Fruit fly (Drosophila melanogaster) whole organism, embryonic: ENCODE results near the gene CG7402.
A peak's percentile ranks its signal among the peaks of the same experiment; 100 is the strongest.

Experiments used
- Adf1 ChIP-seq: fragments of 200-800 bp; sonication (Bioruptor generic); IDR thresholded peaks from 2 replicates; pipeline ENCODE4 v1.3.6; 2022; ENCODE audit warnings: missing biosample characterization, missing genetic modification characterization
- Asciz ChIP-seq: fragments of 200-800 bp; sonication (Bioruptor generic); optimal IDR thresholded peaks from 2 replicates; lab custom pipeline; 2017; ENCODE audit warnings: missing biosample characterization, mild to moderate bottlenecking, missing genetic modification characterization, missing genetic modification reagents
- C15 ChIP-seq: fragments of 200-800 bp; sonication (Bioruptor generic); IDR thresholded peaks from 3 replicates; pipeline ENCODE4 v1.3.6; 2022; ENCODE audit warnings: missing biosample characterization, missing genetic modification characterization
- CG11696 ChIP-seq: fragments of 200-800 bp; sonication (Bioruptor generic); IDR thresholded peaks from 2 replicates; pipeline ENCODE4 v1.3.6; 2022; ENCODE audit warnings: missing biosample characterization, missing genetic modification characterization
- CG12155 ChIP-seq: fragments of 200-800 bp; sonication (Bioruptor generic); optimal IDR thresholded peaks from 3 replicates; lab custom pipeline; 2016; ENCODE audit warnings: missing biosample characterization, missing genetic modification characterization
- CG13624 ChIP-seq: fragments of 200-800 bp; sonication (Bioruptor generic); optimal IDR thresholded peaks from 2 replicates; lab custom pipeline; 2016; ENCODE audit warnings: missing biosample characterization, missing genetic modification characterization
- CG13775 ChIP-seq: fragments of 200-800 bp; sonication (Bioruptor generic); optimal IDR thresholded peaks from 3 replicates; lab custom pipeline; 2017; ENCODE audit warnings: missing biosample characterization, mild to moderate bottlenecking, missing genetic modification characterization
- CG13894 ChIP-seq: fragments of 200-800 bp; sonication (Bioruptor generic); optimal IDR thresholded peaks from 3 replicates; lab custom pipeline; 2018; ENCODE audit warnings: missing biosample characterization, mild to moderate bottlenecking, missing genetic modification characterization, moderate library complexity
- CG14014 ChIP-seq: fragments of 200-800 bp; sonication (Bioruptor generic); IDR thresholded peaks from 2 replicates; pipeline ENCODE4 v1.3.6; 2022; ENCODE audit warnings: missing biosample characterization, missing genetic modification characterization
- CG17385 ChIP-seq: fragments of 200-800 bp; sonication (Bioruptor generic); optimal IDR thresholded peaks from 3 replicates; lab custom pipeline; 2018; ENCODE audit warnings: missing biosample characterization, mild to moderate bottlenecking, missing genetic modification characterization
- CG2202 ChIP-seq: fragments of 200-800 bp; sonication (Bioruptor generic); optimal IDR thresholded peaks from 2 replicates; lab custom pipeline; 2018; ENCODE audit warnings: missing biosample characterization, mild to moderate bottlenecking, missing genetic modification characterization
- CG3281 ChIP-seq: fragments of 200-800 bp; sonication (Bioruptor generic); optimal IDR thresholded peaks from 3 replicates; lab custom pipeline; 2017; ENCODE audit warnings: missing biosample characterization, mild to moderate bottlenecking, missing genetic modification characterization
- CG3407 ChIP-seq: fragments of 200-800 bp; sonication (Bioruptor generic); optimal IDR thresholded peaks from 2 replicates; lab custom pipeline; 2018; ENCODE audit warnings: missing biosample characterization, mild to moderate bottlenecking, missing genetic modification characterization
- CG42726 ChIP-seq: fragments of 200-800 bp; sonication (Bioruptor generic); IDR thresholded peaks from 2 replicates; pipeline ENCODE4 v1.3.6; 2022; ENCODE audit warnings: missing biosample characterization, missing genetic modification characterization; ENCODE audit not compliant: partially characterized antibody
- CG4404 ChIP-seq: fragments of 200-800 bp; sonication (Bioruptor generic); IDR thresholded peaks from 2 replicates; pipeline ENCODE4 v1.3.6; 2022; ENCODE audit warnings: missing biosample characterization, missing genetic modification characterization
- CG6791 ChIP-seq: fragments of 200-800 bp; sonication (Bioruptor generic); IDR thresholded peaks from 3 replicates; pipeline ENCODE4 v1.3.6; 2022; ENCODE audit warnings: missing biosample characterization, missing genetic modification characterization; ENCODE audit not compliant: partially characterized antibody
- CG6854 ChIP-seq: fragments of 200-800 bp; sonication (Bioruptor generic); optimal IDR thresholded peaks from 3 replicates; lab custom pipeline; 2017; ENCODE audit warnings: missing biosample characterization, mild to moderate bottlenecking, missing genetic modification characterization
- CG7786 ChIP-seq: fragments of 200-800 bp; sonication (Bioruptor generic); optimal IDR thresholded peaks from 2 replicates; lab custom pipeline; 2016; ENCODE audit warnings: missing biosample characterization, missing genetic modification characterization
- CG7928 ChIP-seq: fragments of 200-800 bp; sonication (Bioruptor generic); optimal IDR thresholded peaks from 2 replicates; lab custom pipeline; 2017; ENCODE audit warnings: missing biosample characterization, mild to moderate bottlenecking, missing genetic modification characterization
- CG8290 ChIP-seq, 3 experiments: fragments of 200-800 bp; sonication (Bioruptor generic); optimal IDR thresholded peaks; 2 replicates each; lab custom pipeline; 2016 to 2019; ENCODE audit warnings: missing biosample characterization in 3 of 3, missing genetic modification characterization in 3 of 3, mild to moderate bottlenecking in 2 of 3, moderate library complexity in 1 of 3
- CHES-1-like ChIP-seq: fragments of 200-800 bp; sonication (Bioruptor generic); optimal IDR thresholded peaks from 2 replicates; lab custom pipeline; 2016; ENCODE audit warnings: missing biosample characterization, missing genetic modification characterization
- CoRest ChIP-seq: fragments of 200-800 bp; sonication (Bioruptor generic); optimal IDR thresholded peaks from 3 replicates; lab custom pipeline; 2018; ENCODE audit warnings: missing biosample characterization, mild to moderate bottlenecking, missing genetic modification characterization, moderate library complexity
- D19A ChIP-seq: fragments of 200-800 bp; optimal IDR thresholded peaks from 3 replicates; lab custom pipeline; 2019; ENCODE audit warnings: missing biosample characterization, mild to moderate bottlenecking, missing genetic modification characterization, moderate library complexity
- Drgx ChIP-seq: fragments of 200-800 bp; sonication (Bioruptor generic); IDR thresholded peaks from 2 replicates; pipeline ENCODE4 v1.3.6; 2022; ENCODE audit warnings: missing biosample characterization, missing genetic modification characterization
- E2f2 ChIP-seq: fragments of 200-800 bp; sonication (Bioruptor generic); IDR thresholded peaks from 2 replicates; pipeline ENCODE4 v1.3.6; 2022; ENCODE audit warnings: missing biosample characterization, missing genetic modification characterization
- Hr51 ChIP-seq, 2 experiments: fragments of 200-800 bp; sonication (Bioruptor generic); optimal IDR thresholded peaks; 2 replicates in 1 of 2; 3 replicates in 1 of 2; lab custom pipeline; 2016 to 2018; ENCODE audit warnings: missing biosample characterization in 2 of 2, missing genetic modification characterization in 2 of 2, mild to moderate bottlenecking in 1 of 2, moderate library complexity in 1 of 2
- Hr78 ChIP-seq, 2 experiments: fragments of 200-800 bp in 1 of 2; fragments of >200 bp in 1 of 2; sonication (Bioruptor generic) in 1 of 2; optimal IDR thresholded peaks; 2 replicates each; lab custom pipeline; 2017 to 2019; ENCODE audit warnings: missing biosample characterization in 2 of 2, missing genetic modification characterization in 2 of 2, mild to moderate bottlenecking in 1 of 2, moderate library complexity in 1 of 2
- Lpt ChIP-seq: fragments of >200 bp; optimal IDR thresholded peaks from 2 replicates; lab custom pipeline; 2018; ENCODE audit warnings: missing biosample characterization, missing genetic modification characterization
- Meics ChIP-seq: fragments of 200-800 bp; sonication (Bioruptor generic); optimal IDR thresholded peaks from 2 replicates; lab custom pipeline; 2017; ENCODE audit warnings: missing biosample characterization, mild to moderate bottlenecking, missing genetic modification characterization
- NFAT ChIP-seq: fragments of 200-800 bp; sonication (Bioruptor generic); IDR thresholded peaks from 2 replicates; pipeline ENCODE4 v1.3.6; 2022; ENCODE audit warnings: missing biosample characterization, missing genetic modification characterization
- Poxn ChIP-seq: fragments of 200-800 bp; sonication (Bioruptor generic); IDR thresholded peaks from 2 replicates; pipeline ENCODE4 v1.3.6; 2022; ENCODE audit warnings: missing biosample characterization, missing genetic modification characterization
- Rfx ChIP-seq: fragments of 200-800 bp; sonication (Bioruptor generic); IDR thresholded peaks from 2 replicates; pipeline ENCODE4 v1.3.6; 2022; ENCODE audit warnings: missing biosample characterization, missing genetic modification characterization
- Sin3A ChIP-seq: fragments of >200 bp; optimal IDR thresholded peaks from 2 replicates; lab custom pipeline; 2018
- Six4 ChIP-seq: fragments of 200-800 bp; sonication (Bioruptor generic); optimal IDR thresholded peaks from 2 replicates; lab custom pipeline; 2016; ENCODE audit warnings: missing biosample characterization, missing genetic modification characterization
- Trl ChIP-seq, 3 experiments: fragments of >200 bp in 2 of 3; fragments of 200-800 bp in 1 of 3; sonication (Bioruptor generic) in 1 of 3; optimal IDR thresholded peaks; 2 replicates in 1 of 3; 3 replicates in 2 of 3; lab custom pipeline; 2016 to 2017; ENCODE audit warnings: missing biosample characterization in 1 of 3, missing genetic modification characterization in 1 of 3
- Xbp1 ChIP-seq: fragments of 200-800 bp; sonication (Bioruptor generic); optimal IDR thresholded peaks from 3 replicates; lab custom pipeline; 2016; ENCODE audit warnings: missing biosample characterization, mild to moderate bottlenecking, missing genetic modification characterization
- caup ChIP-seq: fragments of 200-800 bp; sonication (Bioruptor generic); optimal IDR thresholded peaks from 3 replicates; lab custom pipeline; 2017; ENCODE audit warnings: missing biosample characterization, mild to moderate bottlenecking, missing genetic modification characterization, moderate library complexity; ENCODE audit not compliant: severe bottlenecking
- exex ChIP-seq: fragments of 200-800 bp; sonication (Bioruptor generic); optimal IDR thresholded peaks from 4 replicates; lab custom pipeline; 2018; ENCODE audit warnings: missing biosample characterization, mild to moderate bottlenecking, missing genetic modification characterization, moderate library complexity
- eyg ChIP-seq: fragments of 200-800 bp; sonication (Bioruptor generic); optimal IDR thresholded peaks from 3 replicates; lab custom pipeline; 2016; ENCODE audit warnings: missing biosample characterization, missing genetic modification characterization
- grau ChIP-seq: fragments of 200-800 bp; optimal IDR thresholded peaks from 3 replicates; lab custom pipeline; 2019; ENCODE audit warnings: missing biosample characterization, mild to moderate bottlenecking, missing genetic modification characterization, moderate library complexity
- h ChIP-seq: fragments of >200 bp; optimal IDR thresholded peaks from 2 replicates; lab custom pipeline; 2017
- lov ChIP-seq, 2 experiments: fragments of 200-800 bp in 1 of 2; fragments of >200 bp in 1 of 2; sonication (Bioruptor generic) in 1 of 2; IDR thresholded peaks in 1 of 2; optimal IDR thresholded peaks in 1 of 2; 2 replicates in 1 of 2; 3 replicates in 1 of 2; pipeline versions ENCODE4 v1.3.6 to Lab custom; 2017 to 2022; ENCODE audit warnings: missing biosample characterization in 1 of 2, missing genetic modification characterization in 1 of 2
- mam ChIP-seq: fragments of 200-800 bp; sonication (Bioruptor generic); optimal IDR thresholded peaks from 3 replicates; lab custom pipeline; 2016; ENCODE audit warnings: missing biosample characterization, missing genetic modification characterization
- pros ChIP-seq: fragments of 200-800 bp; sonication (Bioruptor generic); optimal IDR thresholded peaks from 3 replicates; lab custom pipeline; 2019; ENCODE audit warnings: missing biosample characterization, mild to moderate bottlenecking, missing genetic modification characterization, moderate library complexity
- pzg ChIP-seq: fragments of 200-800 bp; sonication (Bioruptor generic); optimal IDR thresholded peaks from 3 replicates; lab custom pipeline; 2018; ENCODE audit warnings: missing biosample characterization, mild to moderate bottlenecking, missing genetic modification characterization, moderate library complexity
- tna ChIP-seq: fragments of 200-800 bp; sonication (Bioruptor generic); IDR thresholded peaks from 2 replicates; pipeline ENCODE4 v1.3.6; 2022; ENCODE audit warnings: missing biosample characterization, missing genetic modification characterization; ENCODE audit not compliant: partially characterized antibody
- wor ChIP-seq: fragments of 200-800 bp; sonication (Bioruptor generic); IDR thresholded peaks from 2 replicates; pipeline ENCODE4 v1.3.6; 2022; ENCODE audit warnings: missing biosample characterization, missing genetic modification characterization

The CG7402 gene

DNA sequence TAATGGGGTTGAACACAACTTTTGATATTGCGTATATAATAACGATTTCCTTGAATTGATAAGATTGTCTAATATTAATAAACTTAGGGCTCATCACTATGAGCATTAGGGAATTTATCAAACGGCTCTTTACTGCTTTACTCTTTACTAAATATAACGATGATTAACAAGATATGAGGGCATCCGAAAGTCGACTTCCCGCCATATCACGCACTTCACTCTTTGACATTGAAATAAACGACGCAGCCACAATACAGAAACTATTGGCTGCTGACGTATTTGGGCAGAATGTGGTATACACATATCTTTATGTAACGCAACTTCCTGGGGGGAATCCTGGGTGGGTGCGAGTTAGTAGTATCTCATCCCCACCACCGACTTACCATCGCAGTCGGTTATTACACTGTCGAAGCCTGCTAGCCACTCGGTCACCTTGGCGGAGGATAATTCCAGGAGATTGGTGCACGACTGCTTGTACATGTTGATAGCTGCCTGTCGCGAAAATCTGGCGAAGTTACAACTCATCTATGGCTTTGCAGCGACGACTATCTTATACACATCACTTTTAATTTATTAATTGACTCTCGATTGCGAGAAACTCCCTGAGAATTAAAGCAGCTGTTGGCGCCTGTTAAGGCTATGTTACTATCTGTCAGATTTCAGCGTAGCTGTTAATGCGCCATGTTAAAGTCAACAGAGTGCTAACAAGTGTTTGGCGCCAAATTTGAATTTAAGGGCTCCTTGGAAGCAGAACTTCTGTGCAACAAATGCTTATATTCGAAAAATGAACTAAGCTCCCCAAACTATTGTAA is 44.4 kb upstream of the CG7402 start, which contains the start of gene CG5567 (continued):
- TF ChIP-seq CG13624 (GFP tag; lab: Kevin White, UChicago) (peak; percentile 56), CoRest (tag; lab: Kevin White, UChicago) (peak; percentile 14), caup (GFP tag; lab: Kevin White, UChicago) (no peak), CG13894 (tag; lab: Kevin White, UChicago) (peak; percentile 16), pros (GFP tag; lab: Kevin White, UChicago) (no peak), Sin3A (lab: Kevin White, UChicago) (no peak), pzg (peak; percentile 30), CG6791 (GFP tag; lab: Robert Waterston, UW) (peak; percentile 33; the same call in 1 of the 3 replicates), Poxn (no peak), CG13775 (peak; percentile 22), Asciz (no peak), Trl (optimal IDR thresholded peaks at IDR 0.05; lab: Kevin White, UChicago) (no peak), Trl (GFP tag; optimal IDR thresholded peaks at IDR 0.05; lab: Kevin White, UChicago) (no peak), grau (tag; lab: Kevin White, UChicago) (peak; percentile 28), Xbp1 (GFP tag; lab: Kevin White, UChicago) (peak; percentile 2), Rfx (peak; percentile 44; the same call in 1 of the 2 replicates), Hr51 (GFP tag; optimal IDR thresholded peaks at IDR 0.05; lab: Kevin White, UChicago) (peak in 1 of 2 experiments; percentile 10), CG6854 (GFP tag; lab: Kevin White, UChicago) (no peak), CG3407 (no peak), Drgx (no peak), Lpt (GFP tag; lab: Kevin White, UChicago) (no peak), h (lab: Kevin White, UChicago) (no peak), CG42726 (GFP tag; lab: Robert Waterston, UW) (no peak), CG12155 (GFP tag; lab: Kevin White, UChicago) (peak; percentile 14), wor (GFP tag; lab: Robert Waterston, UW) (no peak), Hr78 (GFP tag; optimal IDR thresholded peaks at IDR 0.05; lab: Kevin White, UChicago) (peak in 1 of 2 experiments; percentile 88), tna (GFP tag; lab: Robert Waterston, UW) (no peak), C15 (GFP tag; lab: Robert Waterston, UW) (no peak), Adf1 (GFP tag; lab: Robert Waterston, UW) (peak; percentile 24; the same call in 1 of the 2 replicates), Meics (GFP tag; lab: Kevin White, UChicago) (peak; percentile 34), mam (GFP tag; lab: Kevin White, UChicago) (peak; percentile 30), CG11696 (GFP tag; lab: Robert Waterston, UW) (no peak), CG8290 (GFP tag; optimal IDR thresholded peaks at IDR 0.05; lab: Kevin White, UChicago) (no peak), CG8290 (tag; optimal IDR thresholded peaks at IDR 0.05; lab: Kevin White, UChicago) (peak in 1 of 2 experiments; percentile 33), eyg (GFP tag; lab: Kevin White, UChicago) (no peak), CG2202 (tag; lab: Kevin White, UChicago) (no peak), D19A (tag; lab: Kevin White, UChicago) (peak; percentile 97), exex (tag; lab: Kevin White, UChicago) (peak; percentile 52), lov (optimal IDR thresholded peaks at IDR 0.05; lab: Kevin White, UChicago) (no peak), lov (GFP tag; IDR thresholded peaks at IDR 0.05; lab: Robert Waterston, UW) (no peak), CHES-1-like (GFP tag; lab: Kevin White, UChicago) (peak; percentile 41), E2f2 (GFP tag; lab: Robert Waterston, UW) (peak; percentile 88), CG17385 (peak; percentile 18), NFAT (GFP tag; lab: Robert Waterston, UW) (no peak), Six4 (GFP tag; lab: Kevin White, UChicago) (no peak), CG4404 (no peak), CG3281 (peak; percentile 18), CG7786 (GFP tag; lab: Kevin White, UChicago) (no peak), CG14014 (GFP tag; lab: Robert Waterston, UW) (0 out of 2 replicates have a peak, but pooled peaks have one; percentile 20), CG7928 (GFP tag; lab: Kevin White, UChicago) (peak; percentile 10)
